Fruit fly (Drosophila melanogaster) whole organism, embryonic: ENCODE results near the gene CG9166.
A peak's percentile ranks its signal among the peaks of the same experiment; 100 is the strongest.

Experiments used
- ATbp ChIP-seq: fragments of 200-800 bp; sonication (Bioruptor generic); optimal IDR thresholded peaks from 2 replicates; lab custom pipeline; 2017; ENCODE audit warnings: missing biosample characterization, mild to moderate bottlenecking, missing genetic modification characterization, missing genetic modification reagents
- Bgb ChIP-seq: fragments of 200-800 bp; sonication (Bioruptor generic); IDR thresholded peaks from 2 replicates; pipeline ENCODE4 v1.3.6; 2022; ENCODE audit warnings: missing biosample characterization, missing genetic modification characterization; ENCODE audit not compliant: partially characterized antibody
- CG10462 ChIP-seq: fragments of 200-800 bp; sonication (Bioruptor generic); optimal IDR thresholded peaks from 2 replicates; lab custom pipeline; 2016; ENCODE audit warnings: missing biosample characterization, missing genetic modification characterization
- CG10565 ChIP-seq: fragments of 200-800 bp; sonication (Bioruptor generic); optimal IDR thresholded peaks from 3 replicates; lab custom pipeline; 2016; ENCODE audit warnings: missing biosample characterization, mild to moderate bottlenecking, missing genetic modification characterization
- CG11093 ChIP-seq: fragments of 200-800 bp; sonication (Bioruptor generic); IDR thresholded peaks from 3 replicates; pipeline ENCODE4 v1.3.6; 2022; ENCODE audit warnings: missing biosample characterization, missing genetic modification characterization
- CG11398 ChIP-seq: fragments of 200-800 bp; sonication (Bioruptor generic); optimal IDR thresholded peaks from 2 replicates; lab custom pipeline; 2016; ENCODE audit warnings: missing biosample characterization, missing genetic modification characterization
- CG14860 ChIP-seq: fragments of 200-800 bp; sonication (Bioruptor generic); IDR thresholded peaks from 3 replicates; pipeline ENCODE4 v1.3.6; 2022; ENCODE audit warnings: missing biosample characterization, missing genetic modification characterization; ENCODE audit not compliant: partially characterized antibody
- CG15601 ChIP-seq: fragments of 200-800 bp; sonication (Bioruptor generic); optimal IDR thresholded peaks from 3 replicates; lab custom pipeline; 2019; ENCODE audit warnings: missing biosample characterization, mild to moderate bottlenecking, missing genetic modification characterization, moderate library complexity
- CG17385 ChIP-seq: fragments of 200-800 bp; sonication (Bioruptor generic); optimal IDR thresholded peaks from 3 replicates; lab custom pipeline; 2018; ENCODE audit warnings: missing biosample characterization, mild to moderate bottlenecking, missing genetic modification characterization
- CG17568 ChIP-seq: fragments of 200-800 bp; sonication (Bioruptor generic); optimal IDR thresholded peaks from 2 replicates; lab custom pipeline; 2018; ENCODE audit warnings: missing biosample characterization, mild to moderate bottlenecking, missing genetic modification characterization, moderate library complexity
- CG2129 ChIP-seq: fragments of 200-800 bp; sonication (Bioruptor generic); IDR thresholded peaks from 2 replicates; pipeline ENCODE4 v1.3.6; 2022; ENCODE audit warnings: missing biosample characterization, missing genetic modification characterization; ENCODE audit not compliant: partially characterized antibody
- CG30020 ChIP-seq: fragments of 200-800 bp; optimal IDR thresholded peaks from 2 replicates; lab custom pipeline; 2019; ENCODE audit warnings: missing biosample characterization, mild to moderate bottlenecking, missing genetic modification characterization, moderate library complexity
- CG30431 ChIP-seq: fragments of 200-800 bp; sonication (Bioruptor generic); optimal IDR thresholded peaks from 2 replicates; lab custom pipeline; 2017; ENCODE audit warnings: missing biosample characterization, missing genetic modification characterization
- CG31365 ChIP-seq: fragments of 200-800 bp; sonication (Bioruptor generic); optimal IDR thresholded peaks from 2 replicates; lab custom pipeline; 2018; ENCODE audit warnings: missing biosample characterization, mild to moderate bottlenecking, missing genetic modification characterization
- CG3163 ChIP-seq: fragments of 200-800 bp; sonication (Bioruptor generic); optimal IDR thresholded peaks from 3 replicates; lab custom pipeline; 2016; ENCODE audit warnings: missing biosample characterization, missing genetic modification characterization
- CG32772 ChIP-seq: fragments of 200-800 bp; sonication (Bioruptor generic); IDR thresholded peaks from 2 replicates; pipeline ENCODE4 v1.3.6; 2022; ENCODE audit warnings: missing biosample characterization, missing genetic modification characterization
- CG4404 ChIP-seq: fragments of 200-800 bp; sonication (Bioruptor generic); IDR thresholded peaks from 2 replicates; pipeline ENCODE4 v1.3.6; 2022; ENCODE audit warnings: missing biosample characterization, missing genetic modification characterization
- CG7271 ChIP-seq: fragments of 200-800 bp; sonication (Bioruptor generic); optimal IDR thresholded peaks from 2 replicates; lab custom pipeline; 2018; ENCODE audit warnings: missing biosample characterization, mild to moderate bottlenecking, missing genetic modification characterization, moderate library complexity
- CG7786 ChIP-seq: fragments of 200-800 bp; sonication (Bioruptor generic); optimal IDR thresholded peaks from 2 replicates; lab custom pipeline; 2016; ENCODE audit warnings: missing biosample characterization, missing genetic modification characterization
- Doc3 ChIP-seq: fragments of 200-800 bp; sonication (Bioruptor generic); IDR thresholded peaks from 3 replicates; pipeline ENCODE4 v1.3.6; 2022; ENCODE audit warnings: missing biosample characterization, missing genetic modification characterization; ENCODE audit not compliant: partially characterized antibody
- HLH3B ChIP-seq: fragments of 200-800 bp; sonication (Bioruptor generic); IDR thresholded peaks from 2 replicates; pipeline ENCODE4 v1.3.6; 2022; ENCODE audit warnings: missing biosample characterization, missing genetic modification characterization
- HLH4C ChIP-seq: fragments of 200-800 bp; sonication (Bioruptor generic); IDR thresholded peaks from 3 replicates; pipeline ENCODE4 v1.3.6; 2022; ENCODE audit warnings: missing biosample characterization, missing genetic modification characterization; ENCODE audit not compliant: partially characterized antibody
- Hr3 ChIP-seq: fragments of 200-800 bp; sonication (Bioruptor generic); optimal IDR thresholded peaks from 3 replicates; lab custom pipeline; 2016; ENCODE audit warnings: missing biosample characterization, missing genetic modification characterization
- Hsf ChIP-seq: fragments of 200-800 bp; sonication (Bioruptor generic); optimal IDR thresholded peaks from 3 replicates; lab custom pipeline; 2016; ENCODE audit warnings: missing biosample characterization, missing genetic modification characterization
- MBD-R2 ChIP-seq: fragments of 200-800 bp; sonication (Bioruptor generic); IDR thresholded peaks from 2 replicates; pipeline ENCODE4 v1.3.6; 2022; ENCODE audit warnings: missing biosample characterization, missing genetic modification characterization
- Mad ChIP-seq: fragments of 200-800 bp; sonication (Bioruptor generic); optimal IDR thresholded peaks from 2 replicates; lab custom pipeline; 2016; ENCODE audit warnings: missing biosample characterization, missing genetic modification characterization
- Myb ChIP-seq: fragments of 200-800 bp; sonication (Bioruptor generic); optimal IDR thresholded peaks from 2 replicates; lab custom pipeline; 2016; ENCODE audit warnings: missing biosample characterization, missing genetic modification characterization
- Nf-YC ChIP-seq: fragments of 200-800 bp; optimal IDR thresholded peaks from 3 replicates; lab custom pipeline; 2019; ENCODE audit warnings: missing biosample characterization, mild to moderate bottlenecking, missing genetic modification characterization, moderate library complexity
- NfI ChIP-seq: fragments of 200-800 bp; sonication (Bioruptor generic); optimal IDR thresholded peaks from 3 replicates; lab custom pipeline; 2018; ENCODE audit warnings: missing biosample characterization, mild to moderate bottlenecking, missing genetic modification characterization, moderate library complexity
- Oaz ChIP-seq: fragments of 200-800 bp; sonication (Bioruptor generic); IDR thresholded peaks from 2 replicates; pipeline ENCODE4 v1.3.6; 2022; ENCODE audit warnings: missing biosample characterization, missing genetic modification characterization
- Opbp ChIP-seq: fragments of 200-800 bp; sonication (Bioruptor generic); IDR thresholded peaks from 3 replicates; pipeline ENCODE4 v1.3.6; 2022; ENCODE audit warnings: missing biosample characterization, missing genetic modification characterization; ENCODE audit not compliant: partially characterized antibody
- abd-A ChIP-seq: fragments of 200-800 bp; sonication (Bioruptor generic); optimal IDR thresholded peaks from 3 replicates; lab custom pipeline; 2019; ENCODE audit warnings: missing biosample characterization, mild to moderate bottlenecking, missing genetic modification characterization, moderate library complexity
- bowl ChIP-seq: fragments of 200-800 bp; sonication (Bioruptor generic); IDR thresholded peaks from 2 replicates; pipeline ENCODE4 v1.3.6; 2022; ENCODE audit warnings: missing biosample characterization, missing genetic modification characterization
- caup ChIP-seq: fragments of 200-800 bp; sonication (Bioruptor generic); optimal IDR thresholded peaks from 3 replicates; lab custom pipeline; 2017; ENCODE audit warnings: missing biosample characterization, mild to moderate bottlenecking, missing genetic modification characterization, moderate library complexity; ENCODE audit not compliant: severe bottlenecking
- chn ChIP-seq: fragments of 200-800 bp; sonication (Bioruptor generic); optimal IDR thresholded peaks from 2 replicates; lab custom pipeline; 2016; ENCODE audit warnings: missing biosample characterization, missing genetic modification characterization
- esg ChIP-seq: fragments of 200-800 bp; sonication (Bioruptor generic); conservative IDR thresholded peaks from 2 replicates; pipeline ENCODE4 v1.3.6; 2022; ENCODE audit warnings: missing biosample characterization, missing genetic modification characterization
- gfzf ChIP-seq: fragments of 200-800 bp; sonication (Bioruptor generic); optimal IDR thresholded peaks from 2 replicates; lab custom pipeline; 2016; ENCODE audit warnings: missing biosample characterization, mild to moderate bottlenecking, missing genetic modification characterization, moderate library complexity
- grau ChIP-seq: fragments of 200-800 bp; optimal IDR thresholded peaks from 3 replicates; lab custom pipeline; 2019; ENCODE audit warnings: missing biosample characterization, mild to moderate bottlenecking, missing genetic modification characterization, moderate library complexity
- gsb-n ChIP-seq: fragments of 200-800 bp; sonication (Bioruptor generic); optimal IDR thresholded peaks from 3 replicates; lab custom pipeline; 2018; ENCODE audit warnings: missing biosample characterization, mild to moderate bottlenecking, missing genetic modification characterization
- h ChIP-seq: fragments of >200 bp; optimal IDR thresholded peaks from 2 replicates; lab custom pipeline; 2017
- nmo ChIP-seq: fragments of 200-800 bp; sonication (Bioruptor generic); optimal IDR thresholded peaks from 2 replicates; lab custom pipeline; 2018; ENCODE audit warnings: missing biosample characterization, mild to moderate bottlenecking, missing genetic modification characterization, moderate library complexity
- org-1 ChIP-seq: fragments of 200-800 bp; sonication (Bioruptor generic); optimal IDR thresholded peaks from 2 replicates; lab custom pipeline; 2017; ENCODE audit warnings: missing biosample characterization, missing genetic modification characterization
- pan ChIP-seq, 4 experiments: fragments of >200 bp in 3 of 4; fragments of 200-800 bp in 1 of 4; sonication (Bioruptor generic) in 1 of 4; optimal IDR thresholded peaks in 3 of 4; IDR thresholded peaks in 1 of 4; 2 replicates each; pipeline versions ENCODE4 v1.3.6 to Lab custom; 2017 to 2022; ENCODE audit warnings: missing biosample characterization in 2 of 4, missing genetic modification characterization in 2 of 4, mixed read lengths in 1 of 4
- phol ChIP-seq: fragments of 200-800 bp; sonication (Bioruptor generic); optimal IDR thresholded peaks from 3 replicates; lab custom pipeline; 2018; ENCODE audit warnings: missing biosample characterization, mild to moderate bottlenecking, missing genetic modification characterization, moderate library complexity
- pros ChIP-seq: fragments of 200-800 bp; sonication (Bioruptor generic); optimal IDR thresholded peaks from 3 replicates; lab custom pipeline; 2019; ENCODE audit warnings: missing biosample characterization, mild to moderate bottlenecking, missing genetic modification characterization, moderate library complexity
- shn ChIP-seq: fragments of 200-800 bp; sonication (Bioruptor generic); optimal IDR thresholded peaks from 3 replicates; lab custom pipeline; 2016; ENCODE audit warnings: missing biosample characterization, missing genetic modification characterization
- slbo ChIP-seq: fragments of 200-800 bp; sonication (Bioruptor generic); IDR thresholded peaks from 2 replicates; pipeline ENCODE4 v1.3.6; 2022; ENCODE audit warnings: missing biosample characterization, missing genetic modification characterization
- ssp ChIP-seq: fragments of 200-800 bp; sonication (Bioruptor generic); IDR thresholded peaks from 2 replicates; pipeline ENCODE4 v1.3.6; 2022; ENCODE audit warnings: missing biosample characterization, missing genetic modification characterization
- zen ChIP-seq: fragments of 200-800 bp; sonication (Bioruptor generic); optimal IDR thresholded peaks from 3 replicates; lab custom pipeline; 2018; ENCODE audit warnings: missing biosample characterization, mild to moderate bottlenecking, missing genetic modification characterization, moderate library complexity

CG9166 gene

DNA sequence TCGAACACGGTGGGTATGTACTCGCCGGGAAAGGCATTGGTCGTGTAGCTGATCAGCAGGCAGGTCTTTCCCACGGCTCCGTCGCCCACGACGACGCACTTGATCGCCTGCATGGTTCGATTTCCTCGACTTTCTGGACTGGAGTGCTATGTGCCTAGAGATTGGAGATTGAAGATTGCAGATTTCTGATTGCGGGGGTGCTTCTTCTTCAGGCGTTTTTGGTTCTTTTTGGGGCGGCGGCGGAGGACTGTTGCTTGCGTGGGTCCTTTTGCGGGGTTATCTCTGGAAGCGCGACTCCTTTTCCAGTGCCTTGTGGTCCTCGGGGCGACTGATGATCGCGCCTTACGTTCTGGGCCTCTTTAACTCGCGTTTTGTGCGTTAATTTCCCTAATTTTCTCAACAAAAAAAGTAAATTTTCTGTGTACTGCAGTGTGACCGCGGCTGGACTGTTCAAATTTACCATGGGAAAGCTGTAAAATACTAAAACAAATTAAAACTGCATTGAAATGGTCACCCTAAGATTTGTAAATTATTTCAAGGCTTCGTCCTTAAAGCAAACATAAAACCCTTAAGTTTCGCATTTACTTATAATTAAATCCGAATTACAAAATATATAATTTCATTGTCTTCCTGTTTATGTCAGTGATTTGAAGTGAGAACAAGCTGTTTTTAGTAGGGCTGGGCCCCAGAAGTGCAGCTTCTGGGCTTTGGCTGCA is 48.5 kb upstream of the CG9166 start, which contains the start of the genes Rac1 and Acat2 (continued):
- no peak for TF ChIP-seq CG32772
- TF ChIP-seq CG10462 (GFP tag; lab: Kevin White, UChicago) = no peak
- no peak for TF ChIP-seq slbo
- no peak for TF ChIP-seq CG30431 (GFP tag; lab: Kevin White, UChicago)
- TF ChIP-seq CG17568 (GFP tag; lab: Kevin White, UChicago) = no peak
- no peak for TF ChIP-seq CG3163
- TF ChIP-seq phol (tag; lab: Kevin White, UChicago) = peak; percentile 53
- no peak for TF ChIP-seq esg
- no peak for TF ChIP-seq NfI
- TF ChIP-seq Hr3 = no peak
- TF ChIP-seq CG30020 = peak; percentile 79
- TF ChIP-seq CG11093 (GFP tag; lab: Robert Waterston, UW) = no peak
- no peak for TF ChIP-seq CG31365 (tag; lab: Kevin White, UChicago)
- TF ChIP-seq CG17385 = peak; percentile 78
- TF ChIP-seq Oaz (GFP tag; lab: Robert Waterston, UW) = no peak
- TF ChIP-seq caup = no peak
- no peak for TF ChIP-seq CG7271 (tag; lab: Kevin White, UChicago)
- TF ChIP-seq org-1 (GFP tag; lab: Kevin White, UChicago) = no peak
- TF ChIP-seq Nf-YC (tag; lab: Kevin White, UChicago) = peak; percentile 43
- TF ChIP-seq chn (GFP tag; lab: Kevin White, UChicago) = no peak
- no peak for TF ChIP-seq zen
- no peak for TF ChIP-seq pros (GFP tag; lab: Kevin White, UChicago)
- TF ChIP-seq ATbp = no peak
- no peak for TF ChIP-seq CG2129 (GFP tag; lab: Robert Waterston, UW)
- no peak for TF ChIP-seq CG11398
- TF ChIP-seq MBD-R2 = peak; percentile 63
- TF ChIP-seq bowl (GFP tag; lab: Robert Waterston, UW) = no peak
- TF ChIP-seq nmo (GFP tag; lab: Kevin White, UChicago) = peak; percentile 74
- TF ChIP-seq Myb = peak; percentile 47
- no peak for TF ChIP-seq HLH4C (GFP tag; lab: Robert Waterston, UW)
- TF ChIP-seq abd-A (tag; lab: Kevin White, UChicago) = no peak
- no peak for TF ChIP-seq CG4404 (GFP tag; lab: Robert Waterston, UW)
- TF ChIP-seq Hsf (GFP tag; lab: Kevin White, UChicago) = no peak
- no peak for TF ChIP-seq HLH3B (GFP tag; lab: Robert Waterston, UW)
- TF ChIP-seq CG14860 (GFP tag; lab: Robert Waterston, UW) = 0 out of 3 replicates have a peak, but pooled peaks have one; percentile 21
- TF ChIP-seq gfzf (GFP tag; lab: Kevin White, UChicago) = peak; percentile 94
- no peak for TF ChIP-seq CG10565
- TF ChIP-seq ssp (GFP tag; lab: Robert Waterston, UW) = peak; percentile 93
- TF ChIP-seq CG7786 = no peak
- no peak for TF ChIP-seq pan (optimal IDR thresholded peaks at IDR 0.05; lab: Kevin White, UChicago)
- no peak for TF ChIP-seq pan (GFP tag; optimal IDR thresholded peaks at IDR 0.05 in 1 of 2, IDR thresholded peaks at IDR 0.05 in 1 of 2)
- peak; percentile 26 for TF ChIP-seq grau (tag; lab: Kevin White, UChicago)
- TF ChIP-seq h = no peak
- TF ChIP-seq gsb-n (tag; lab: Kevin White, UChicago) = no peak
- TF ChIP-seq CG15601 (tag; lab: Kevin White, UChicago) = peak; percentile 17
- TF ChIP-seq Opbp (GFP tag; lab: Robert Waterston, UW) = 0 out of 3 replicates have a peak, but pooled peaks have one; percentile 16
- TF ChIP-seq Doc3 = no peak
- no peak for TF ChIP-seq shn (GFP tag; lab: Kevin White, UChicago)
- TF ChIP-seq Bgb = no peak
- TF ChIP-seq Mad (GFP tag; lab: Kevin White, UChicago) = no peak
